Worm (Caenorhabditis elegans): Measurements from ENCODE around the gene C45G9.14.
A peak's percentile ranks its signal among the peaks of the same experiment; 100 is the strongest.
"Not testable (repeated sequence)": the region's sequence is repeated elsewhere in the genome, so short reads cannot be mapped to it uniquely, and the experiment has no call there.

The C45G9.14 gene

ce11 chrIII:5062406-5062805, 17.6 kb downstream of the C45G9.14 start, which contains the start of gene C45G9.4:
Gene C45G9.4 (plus strand): TSS chrIII:5062706.
- not testable (repeated sequence) for TF ChIP-seq ets-7 (tag; optimal IDR thresholded peaks at IDR 0.05); ceh-13 (GFP tag; optimal IDR thresholded peaks at IDR 0.05); hnd-1 (tag; optimal IDR thresholded peaks at IDR 0.05)

ce11 chrIII:5068675-5069233, 23.9 kb downstream of the C45G9.14 start, which contains the start of the genes C45G9.11 and C45G9.2:
Gene C45G9.11 (minus strand): TSS chrIII:5068725.
Gene C45G9.2 (plus strand): TSS chrIII:5069066.
- no peak for TF ChIP-seq ceh-13 (GFP tag; optimal IDR thresholded peaks at IDR 0.05)
- TF ChIP-seq F13C5.2 (tag; optimal IDR thresholded peaks at IDR 0.05): peak; percentile 59
- TF ChIP-seq hmg-4 (GFP tag; optimal IDR thresholded peaks at IDR 0.05): no peak
- no peak for TF ChIP-seq aly-1 (tag; optimal IDR thresholded peaks at IDR 0.05)
- TF ChIP-seq tbx-37 (GFP tag; conservative IDR thresholded peaks at IDR 0.05): peak; percentile 82; the same call in 1 of the 2 replicates
- no peak for TF ChIP-seq hnd-1 (tag; optimal IDR thresholded peaks at IDR 0.05)
- TF ChIP-seq sea-1 (GFP tag; conservative IDR thresholded peaks at IDR 0.05): no peak
- TF ChIP-seq scrt-1 (GFP tag; IDR thresholded peaks at IDR 0.05): no peak
- TF ChIP-seq ceh-36 (tag; optimal IDR thresholded peaks at IDR 0.05): no peak
- TF ChIP-seq flt-1 (GFP tag; IDR thresholded peaks at IDR 0.05): 0 out of 2 replicates have a peak, but pooled peaks have one; percentile 21
- no peak for TF ChIP-seq tra-4 (tag; optimal IDR thresholded peaks at IDR 0.05)
- no peak for TF ChIP-seq B0310.2 (tag; optimal IDR thresholded peaks at IDR 0.05)
- TF ChIP-seq hmbx-1 (tag; optimal IDR thresholded peaks at IDR 0.05): no peak
- TF ChIP-seq tbx-11 (GFP tag; IDR thresholded peaks at IDR 0.05): no peak
- TF ChIP-seq ama-1 (optimal IDR thresholded peaks at IDR 0.05): no peak

- no peak for TF ChIP-seq ama-1 (optimal IDR thresholded peaks at IDR 0.05)
Measured at ce11 chrIII:5071509-5071908, 26.7 kb downstream of the C45G9.14 start, which contains the start of gene C45G9.12. Gene C45G9.12 (minus strand): TSS chrIII:5071609.

ce11 chrIII:5074398-5074797, 29.6 kb downstream of the C45G9.14 start, which contains the start of gene ttbk-6:
Gene ttbk-6 (plus strand): TSS chrIII:5074698.
- TF ChIP-seq aly-1 (tag; optimal IDR thresholded peaks at IDR 0.05): no peak
- no peak for TF ChIP-seq tra-4 (tag; optimal IDR thresholded peaks at IDR 0.05)
- no peak for TF ChIP-seq scrt-1 (GFP tag; IDR thresholded peaks at IDR 0.05)
- TF ChIP-seq ets-7 (tag; optimal IDR thresholded peaks at IDR 0.05): no peak
- TF ChIP-seq ceh-36 (tag; optimal IDR thresholded peaks at IDR 0.05): no peak
- no peak for TF ChIP-seq hmbx-1 (tag; optimal IDR thresholded peaks at IDR 0.05)
- no peak for TF ChIP-seq hmg-4 (GFP tag; optimal IDR thresholded peaks at IDR 0.05)
- no peak for TF ChIP-seq sea-1 (GFP tag; conservative IDR thresholded peaks at IDR 0.05)
- no peak for TF ChIP-seq tbx-37 (GFP tag; conservative IDR thresholded peaks at IDR 0.05)
- TF ChIP-seq tbx-11 (GFP tag; IDR thresholded peaks at IDR 0.05): no peak
- TF ChIP-seq ceh-13 (GFP tag; optimal IDR thresholded peaks at IDR 0.05): no peak
- no peak for TF ChIP-seq pes-1 (GFP tag; IDR thresholded peaks at IDR 0.05)
- TF ChIP-seq ama-1 (optimal IDR thresholded peaks at IDR 0.05): no peak
- no peak for TF ChIP-seq hnd-1 (tag; optimal IDR thresholded peaks at IDR 0.05)
- no peak for TF ChIP-seq flt-1 (GFP tag; IDR thresholded peaks at IDR 0.05)
- TF ChIP-seq B0310.2 (tag; optimal IDR thresholded peaks at IDR 0.05): no peak
- TF ChIP-seq F13C5.2 (tag; optimal IDR thresholded peaks at IDR 0.05): no peak

- no peak for TF ChIP-seq tbx-11 (GFP tag; IDR thresholded peaks at IDR 0.05)
- no peak for TF ChIP-seq F13C5.2 (tag; optimal IDR thresholded peaks at IDR 0.05)
- TF ChIP-seq flt-1 (GFP tag; IDR thresholded peaks at IDR 0.05): no peak
- no peak for TF ChIP-seq hmg-4 (GFP tag; optimal IDR thresholded peaks at IDR 0.05)
- TF ChIP-seq ama-1 (optimal IDR thresholded peaks at IDR 0.05): no peak
- TF ChIP-seq B0310.2 (tag; optimal IDR thresholded peaks at IDR 0.05): no peak
- TF ChIP-seq aly-1 (tag; optimal IDR thresholded peaks at IDR 0.05): no peak
- no peak for TF ChIP-seq sea-1 (GFP tag; conservative IDR thresholded peaks at IDR 0.05)
- TF ChIP-seq tra-4 (tag; optimal IDR thresholded peaks at IDR 0.05): no peak
- TF ChIP-seq tbx-37 (GFP tag; conservative IDR thresholded peaks at IDR 0.05): no peak
- TF ChIP-seq hmbx-1 (tag; optimal IDR thresholded peaks at IDR 0.05): no peak
- no peak for TF ChIP-seq ceh-13 (GFP tag; optimal IDR thresholded peaks at IDR 0.05)
- TF ChIP-seq pes-1 (GFP tag; IDR thresholded peaks at IDR 0.05): no peak
- no peak for TF ChIP-seq ets-7 (tag; optimal IDR thresholded peaks at IDR 0.05)
Measured at ce11 chrIII:5076569-5076968, 31.8 kb downstream of the C45G9.14 start.

ce11 chrIII:5077150-5077814, 32.5 kb downstream of the C45G9.14 start, which contains the start of gene alh-1:
Gene alh-1 (plus strand): TSS chrIII:5077764.
- TF ChIP-seq B0310.2 (tag; optimal IDR thresholded peaks at IDR 0.05) (no peak), hnd-1 (tag; optimal IDR thresholded peaks at IDR 0.05) (no peak), sea-1 (GFP tag; conservative IDR thresholded peaks at IDR 0.05) (no peak), ama-1 (optimal IDR thresholded peaks at IDR 0.05) (no peak), hmg-4 (GFP tag; optimal IDR thresholded peaks at IDR 0.05) (no peak), aly-1 (tag; optimal IDR thresholded peaks at IDR 0.05) (no peak), flt-1 (GFP tag; IDR thresholded peaks at IDR 0.05) (no peak), tra-4 (tag; optimal IDR thresholded peaks at IDR 0.05) (no peak)

ce11 chrIII:5078062-5078461, 33.3 kb downstream of the C45G9.14 start:
- no peak for TF ChIP-seq ceh-36 (tag; optimal IDR thresholded peaks at IDR 0.05)
- no peak for TF ChIP-seq B0310.2 (tag; optimal IDR thresholded peaks at IDR 0.05)
- no peak for TF ChIP-seq tbx-37 (GFP tag; conservative IDR thresholded peaks at IDR 0.05)
- no peak for TF ChIP-seq scrt-1 (GFP tag; IDR thresholded peaks at IDR 0.05)
- TF ChIP-seq ceh-13 (GFP tag; optimal IDR thresholded peaks at IDR 0.05): no peak
- TF ChIP-seq hnd-1 (tag; optimal IDR thresholded peaks at IDR 0.05): no peak
- TF ChIP-seq ama-1 (optimal IDR thresholded peaks at IDR 0.05): no peak

All from whole organism, early embryonic.